Fruit fly (Drosophila melanogaster): Measurements from ENCODE around the gene DAAM.

dm6 chrX:1260327-1260726 is 61.8 kb downstream of the DAAM start:
- TF ChIP-seq Abd-B (GFP tag; optimal IDR thresholded peaks at IDR 0.05) (no peak), lola (GFP tag; optimal IDR thresholded peaks at IDR 0.05) (no peak), CG32264 (GFP tag; optimal IDR thresholded peaks at IDR 0.05) (no peak), Dfd (GFP tag; optimal IDR thresholded peaks at IDR 0.05) (no peak), pan (optimal IDR thresholded peaks at IDR 0.05) (no peak)
